Fruit fly (Drosophila melanogaster) whole organism: Measurements from ENCODE around the gene PpD6.

Source experiments
- CG8478 ChIP-seq: fragments of >200 bp; optimal IDR thresholded peaks from 2 replicates; lab custom pipeline; 2018; ENCODE audit warnings: inconsistent platforms
- Dll ChIP-seq: fragments of >200 bp; optimal IDR thresholded peaks from 2 replicates; lab custom pipeline; 2017
- usp ChIP-seq: fragments of >200 bp; optimal IDR thresholded peaks from 2 replicates; lab custom pipeline; 2017; ENCODE audit warnings: missing biosample characterization, missing genetic modification characterization, mixed read lengths

DNA sequence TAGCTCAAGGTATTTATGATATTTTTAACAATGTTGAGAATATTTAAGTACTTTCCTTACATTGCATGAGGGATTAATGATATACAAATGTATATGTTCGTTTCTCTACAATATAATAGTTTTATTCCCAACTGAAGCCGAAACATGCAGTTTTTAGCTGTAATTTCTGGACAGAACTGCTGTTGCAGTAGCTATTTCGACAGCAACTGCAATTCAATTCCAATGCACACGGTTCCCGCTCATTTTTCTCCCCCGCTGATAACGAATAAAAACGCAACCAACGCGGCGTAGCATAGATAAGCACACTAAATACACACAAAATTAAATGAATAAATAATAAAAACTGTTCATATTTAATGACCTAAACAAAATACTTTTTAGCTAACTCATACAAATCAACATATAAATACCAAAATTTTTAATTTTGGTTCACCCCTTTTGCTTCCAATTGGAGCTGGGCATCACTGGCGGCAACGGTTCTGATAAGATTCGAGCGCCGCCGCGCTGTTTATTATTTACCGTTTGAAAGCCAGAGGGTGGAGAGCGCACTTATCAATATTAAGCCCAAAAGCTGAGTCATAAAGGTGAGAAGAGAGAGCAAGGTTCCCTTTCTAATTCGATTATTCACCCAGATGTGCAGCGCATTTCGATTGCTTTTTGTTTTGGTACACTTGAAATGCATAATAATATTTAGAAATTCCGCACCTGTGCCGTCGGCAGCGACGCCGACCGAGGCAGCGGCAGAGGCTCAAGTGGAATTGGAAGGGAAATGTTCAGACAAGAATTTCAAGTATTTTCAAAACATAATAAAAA lies 49.0 kb downstream of the PpD6 start:
- TF ChIP-seq Dll (lab: Kevin White, UChicago): no peak
- no peak for TF ChIP-seq usp (GFP tag; lab: Kevin White, UChicago)
- TF ChIP-seq CG8478 (lab: Kevin White, UChicago): no peak
